Worm (Caenorhabditis elegans) whole organism, L2 larva: ENCODE results near the gene nas-20.

ENCODE experiments used
- ama-1 ChIP-seq: fragments of 150-350 bp; optimal IDR thresholded peaks from 2 replicates; lab custom pipeline; 2018; ENCODE audit warnings: inconsistent platforms
- ceh-82 ChIP-seq: fragments of 150-350 bp; optimal IDR thresholded peaks from 2 replicates; lab custom pipeline; 2014; ENCODE audit warnings: missing biosample characterization, missing genetic modification characterization
- egl-27 ChIP-seq: sonication (generic microtip); optimal IDR thresholded peaks from 3 replicates; lab custom pipeline; 2017; ENCODE audit warnings: missing biosample characterization, missing genetic modification reagents, missing genetic modification characterization
- gmeb-1 ChIP-seq: fragments of 150-350 bp; optimal IDR thresholded peaks from 2 replicates; lab custom pipeline; 2014; ENCODE audit warnings: missing biosample characterization, missing genetic modification characterization
- lin-11 ChIP-seq: fragments of 150-350 bp; sonication (generic microtip); optimal IDR thresholded peaks from 2 replicates; lab custom pipeline; 2014; ENCODE audit warnings: missing biosample characterization, missing genetic modification characterization, inconsistent platforms, mixed read lengths
- lsy-2 ChIP-seq, 2 experiments: fragments of 150-350 bp in 1 of 2; sonication (generic microtip) in 1 of 2; optimal IDR thresholded peaks; 2 replicates each; lab custom pipeline; 2014 to 2017; ENCODE audit warnings: missing biosample characterization in 2 of 2, missing genetic modification characterization in 2 of 2
- mbf-1 ChIP-seq: sonication (generic microtip); optimal IDR thresholded peaks from 2 replicates; lab custom pipeline; 2017; ENCODE audit warnings: missing biosample characterization, missing genetic modification characterization
- nhr-11 ChIP-seq: fragments of 150-350 bp; optimal IDR thresholded peaks from 2 replicates; lab custom pipeline; 2014; ENCODE audit warnings: missing biosample characterization, missing genetic modification characterization
- nhr-12 ChIP-seq: fragments of 150-350 bp; optimal IDR thresholded peaks from 2 replicates; lab custom pipeline; 2014; ENCODE audit warnings: missing biosample characterization, missing genetic modification characterization
- nhr-23 ChIP-seq: fragments of 150-350 bp; optimal IDR thresholded peaks from 2 replicates; lab custom pipeline; 2014; ENCODE audit warnings: missing biosample characterization, missing genetic modification reagents, missing genetic modification characterization
- sem-4 ChIP-seq: fragments of 150-350 bp; optimal IDR thresholded peaks from 2 replicates; lab custom pipeline; 2014; ENCODE audit warnings: missing biosample characterization, missing genetic modification reagents, missing genetic modification characterization
- snpc-4 ChIP-seq: fragments of 150-350 bp; optimal IDR thresholded peaks from 2 replicates; lab custom pipeline; 2014; ENCODE audit warnings: missing biosample characterization, missing genetic modification characterization
- ztf-1 ChIP-seq: fragments of 200-800 bp; sonication (Bioruptor generic); conservative IDR thresholded peaks from 2 replicates; pipeline ENCODE4 v1.3.6; 2022; ENCODE audit warnings: missing genetic modification characterization, missing compliant biosample characterization
- ztf-11 ChIP-seq: sonication (generic microtip); optimal IDR thresholded peaks from 2 replicates; lab custom pipeline; 2017; ENCODE audit warnings: missing biosample characterization, missing genetic modification characterization

DNA sequence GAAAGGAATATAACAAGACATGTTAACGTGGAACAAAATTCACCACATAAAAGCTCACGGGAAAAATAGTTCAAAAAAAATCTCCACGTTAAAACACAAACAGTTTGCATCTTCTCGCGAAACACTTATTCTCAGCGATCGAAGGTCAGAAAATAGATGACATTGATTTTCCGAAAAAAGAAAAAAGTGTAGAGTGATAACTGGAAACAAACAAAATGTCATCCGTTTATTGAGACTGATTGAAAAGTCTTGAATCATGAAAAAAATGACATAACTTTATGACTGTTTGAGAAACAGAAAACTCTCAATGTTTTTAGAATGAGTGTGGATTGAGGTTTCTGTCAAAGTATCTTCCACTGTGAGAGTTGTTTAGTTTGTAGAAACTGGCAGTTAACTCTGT lies 45.7 kb upstream of the nas-20 start, which contains the start of gene C55A6.4:
- TF ChIP-seq nhr-11 (tag; lab: Kevin White, UChicago), result no peak
- no peak for TF ChIP-seq ceh-82 (tag; lab: Kevin White, UChicago)
- TF ChIP-seq mbf-1 (tag; lab: Kevin White, UChicago), result no peak
- TF ChIP-seq nhr-23, result no peak
- TF ChIP-seq gmeb-1 (tag; lab: Kevin White, UChicago), result no peak
- no peak for TF ChIP-seq ama-1 (lab: Kevin White, UChicago)
- TF ChIP-seq egl-27 (tag; lab: Kevin White, UChicago), result no peak
- TF ChIP-seq snpc-4, result no peak
- TF ChIP-seq nhr-12 (tag; lab: Kevin White, UChicago), result no peak
- TF ChIP-seq lsy-2 (tag; optimal IDR thresholded peaks at IDR 0.05; lab: Kevin White, UChicago), result no peak
- TF ChIP-seq ztf-1 (GFP tag; lab: Robert Waterston, UW), result no peak
- TF ChIP-seq sem-4 (tag; lab: Kevin White, UChicago), result no peak
- no peak for TF ChIP-seq ztf-11
- no peak for TF ChIP-seq lin-11 (tag; lab: Kevin White, UChicago)
